Worm (Caenorhabditis elegans): ENCODE results near the gene glb-22.

Gene glb-22

DNA sequence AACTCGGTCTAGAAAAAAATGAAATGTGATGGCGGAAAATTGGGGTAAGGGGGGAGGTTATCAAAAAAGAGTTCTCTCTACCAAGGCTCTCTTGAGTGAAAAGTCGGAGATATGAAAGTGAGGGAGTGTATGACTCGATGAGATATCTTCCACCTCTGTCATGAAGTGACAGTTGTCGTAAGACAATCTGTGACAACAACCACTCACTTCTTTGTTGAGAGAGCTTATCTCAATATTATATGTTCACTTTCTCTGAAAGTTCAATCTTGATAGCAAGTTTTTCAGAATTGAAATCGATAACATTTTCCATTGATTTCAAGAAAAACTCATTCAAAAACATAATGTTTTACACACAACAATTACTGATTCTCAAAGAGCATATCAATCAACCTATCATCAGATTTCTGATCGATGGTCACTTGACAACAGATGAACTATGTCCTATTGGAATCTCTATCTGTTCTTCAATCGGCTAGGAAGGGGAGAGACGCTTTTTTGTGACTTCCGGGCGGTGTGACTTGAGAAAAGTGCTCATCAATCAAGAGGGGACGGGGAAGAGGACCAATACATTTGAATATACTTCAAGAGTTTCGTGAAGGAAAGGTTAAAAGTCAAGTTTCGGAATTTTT, 23.2 kb upstream of the glb-22 start:
- TF ChIP-seq sdc-2 (tag; optimal IDR thresholded peaks at IDR 0.05) (no peak), nhr-232 (tag; optimal IDR thresholded peaks at IDR 0.05) (no peak), ceh-31 (tag; optimal IDR thresholded peaks at IDR 0.05) (no peak), elt-4 (tag; optimal IDR thresholded peaks at IDR 0.05) (no peak), F13H6.1 (tag; optimal IDR thresholded peaks at IDR 0.05) (no peak), unc-55 (GFP tag; optimal IDR thresholded peaks at IDR 0.05) (peak; percentile 42)

DNA sequence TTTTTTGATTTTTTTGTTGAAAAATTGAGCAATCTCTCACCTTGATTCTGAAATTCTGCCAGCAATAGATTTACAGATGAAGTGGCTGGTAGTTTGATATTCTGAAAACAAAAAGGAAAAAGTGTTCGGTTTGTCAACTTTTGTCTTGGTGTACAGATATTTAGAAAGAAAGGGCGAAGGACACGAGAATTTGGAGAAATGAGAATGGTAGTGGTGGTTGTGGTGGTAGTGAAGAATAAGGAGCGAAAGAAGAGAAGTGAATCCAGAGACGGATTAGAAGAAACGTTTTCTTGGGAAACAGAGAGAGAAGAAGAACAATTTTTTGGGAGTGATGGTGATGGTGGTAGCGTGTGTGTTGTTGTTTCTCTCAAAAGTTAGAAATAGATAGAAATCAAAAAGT, 20.5 kb upstream of the glb-22 start, which contains the start of gene gar-3:
Gene gar-3 (minus strand): TSS at position 101 of the 400 bp plus-strand sequence.
- TF ChIP-seq nfya-1 (tag; optimal IDR thresholded peaks at IDR 0.05) (no peak), sox-4 (tag; optimal IDR thresholded peaks at IDR 0.05) (no peak), elt-4 (tag; optimal IDR thresholded peaks at IDR 0.05) (no peak), che-1 (tag; optimal IDR thresholded peaks at IDR 0.05) (no peak), hlh-30 (tag; optimal IDR thresholded peaks at IDR 0.05; ENCODE audit: insufficient read depth) (no peak), tbx-2 (tag; optimal IDR thresholded peaks at IDR 0.05) (no peak), dmd-4 (tag; optimal IDR thresholded peaks at IDR 0.05; ENCODE audit: borderline replicate concordance) (no peak), unc-3 (GFP tag; conservative IDR thresholded peaks at IDR 0.05) (no peak), unc-3 (tag; optimal IDR thresholded peaks at IDR 0.05) (no peak), sox-2 (GFP tag; IDR thresholded peaks at IDR 0.05) (no peak), tbx-7 (tag; optimal IDR thresholded peaks at IDR 0.05) (no peak)

DNA sequence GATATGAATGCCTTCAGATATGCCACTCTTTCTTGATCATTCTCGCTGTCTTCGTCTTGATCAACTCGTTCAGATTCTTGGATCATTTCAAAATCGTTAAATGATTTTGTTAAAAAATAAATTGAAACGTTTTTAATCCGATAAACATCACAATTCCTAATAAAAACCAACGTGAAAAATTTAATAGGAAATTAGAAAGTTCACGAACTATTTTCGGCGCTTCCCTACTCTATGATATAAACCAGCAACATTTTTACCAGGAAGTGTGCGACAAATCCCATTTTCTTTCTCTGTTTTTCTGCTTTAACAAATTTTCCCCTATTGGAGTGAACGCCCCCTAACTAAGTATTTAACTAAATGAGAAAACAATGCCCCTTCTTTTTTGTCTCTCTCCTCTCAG, 14.7 kb upstream of the glb-22 start, which contains the start of gene Y40H4A.2:
Gene Y40H4A.2 (minus strand): TSS at position 101 of the 400 bp plus-strand sequence.
- TF ChIP-seq pag-3 (tag; optimal IDR thresholded peaks at IDR 0.05; ENCODE audit: borderline replicate concordance) = no peak
- no peak for TF ChIP-seq unc-42 (tag; optimal IDR thresholded peaks at IDR 0.05)
- TF ChIP-seq gmeb-2 (tag; optimal IDR thresholded peaks at IDR 0.05) = no peak
- TF ChIP-seq C38D4.7 (GFP tag; optimal IDR thresholded peaks at IDR 0.05) = no peak
- TF ChIP-seq che-1 (tag; optimal IDR thresholded peaks at IDR 0.05) = no peak
- no peak for TF ChIP-seq ceh-45 (GFP tag; IDR thresholded peaks at IDR 0.05)
- no peak for TF ChIP-seq odd-2 (tag; optimal IDR thresholded peaks at IDR 0.05)
- TF ChIP-seq K02D7.2 (tag; optimal IDR thresholded peaks at IDR 0.05) = no peak
- no peak for TF ChIP-seq pax-1 (tag; optimal IDR thresholded peaks at IDR 0.05)
- no peak for TF ChIP-seq nhr-11 (tag; optimal IDR thresholded peaks at IDR 0.05)
- TF ChIP-seq fkh-6 (tag; optimal IDR thresholded peaks at IDR 0.05) = no peak
- TF ChIP-seq ama-1 (optimal IDR thresholded peaks at IDR 0.05) = no peak

DNA sequence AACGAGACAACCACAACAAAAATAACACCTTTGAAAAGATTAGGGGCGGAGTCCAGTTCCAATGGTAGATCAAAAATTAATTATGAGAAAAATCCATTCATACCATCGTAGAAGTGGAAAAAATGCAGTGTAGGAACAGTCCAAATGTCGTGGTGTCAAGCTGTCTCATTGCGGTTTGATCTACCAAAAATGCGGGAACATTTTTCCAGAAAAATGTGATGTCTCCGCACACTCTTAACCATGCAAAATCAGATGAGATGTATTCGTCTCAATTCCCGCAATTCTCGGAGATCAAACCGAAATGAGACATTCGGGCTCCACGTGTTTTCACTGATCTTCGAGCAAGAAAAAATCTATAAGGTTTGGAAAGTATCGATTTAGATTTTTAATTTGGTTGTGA, 6.0 kb upstream of the glb-22 start:
- TF ChIP-seq pha-4 (tag; optimal IDR thresholded peaks at IDR 0.05) = no peak
- TF ChIP-seq fkh-10 (GFP tag; optimal IDR thresholded peaks at IDR 0.05) = no peak
- TF ChIP-seq rnt-1 (tag; optimal IDR thresholded peaks at IDR 0.05) = no peak
- no peak for TF ChIP-seq syd-9 (tag; optimal IDR thresholded peaks at IDR 0.05)
- no peak for TF ChIP-seq mec-3 (tag; optimal IDR thresholded peaks at IDR 0.05; ENCODE audit: borderline replicate concordance)
- no peak for TF ChIP-seq pqm-1 (tag; optimal IDR thresholded peaks at IDR 0.05)
- TF ChIP-seq dmd-4 (tag; optimal IDR thresholded peaks at IDR 0.05; ENCODE audit: borderline replicate concordance) = no peak
- no peak for TF ChIP-seq npax-4 (tag; optimal IDR thresholded peaks at IDR 0.05)
- TF ChIP-seq C38D4.7 (GFP tag; optimal IDR thresholded peaks at IDR 0.05) = no peak
- no peak for TF ChIP-seq ceh-14 (tag; optimal IDR thresholded peaks at IDR 0.05)
- no peak for TF ChIP-seq ztf-16 (tag; optimal IDR thresholded peaks at IDR 0.05)
- no peak for TF ChIP-seq K09A11.1 (tag; optimal IDR thresholded peaks at IDR 0.05; ENCODE audit: insufficient read depth)
- no peak for TF ChIP-seq elt-4 (tag; optimal IDR thresholded peaks at IDR 0.05)
- no peak for TF ChIP-seq T23F11.4 (GFP tag; optimal IDR thresholded peaks at IDR 0.05)
- TF ChIP-seq ama-1 (optimal IDR thresholded peaks at IDR 0.05) = no peak
- no peak for TF ChIP-seq pha-2 (tag; optimal IDR thresholded peaks at IDR 0.05)
- no peak for TF ChIP-seq C08G9.2 (tag; optimal IDR thresholded peaks at IDR 0.05)
- no peak for TF ChIP-seq ttx-3 (tag; optimal IDR thresholded peaks at IDR 0.05)
